Worm (Caenorhabditis elegans) whole organism, midembryonic: ENCODE measurements around the gene F35D11.1.

Source experiments
- cog-1 ChIP-seq: sonication (generic microtip); optimal IDR thresholded peaks from 2 replicates; lab custom pipeline; 2016; ENCODE audit warnings: missing genetic modification characterization, missing compliant biosample characterization
- flt-1 ChIP-seq: fragments of 200-800 bp; sonication (Bioruptor generic); IDR thresholded peaks from 2 replicates; pipeline ENCODE4 v1.3.6; 2022; ENCODE audit warnings: missing genetic modification characterization, missing compliant biosample characterization
- ref-1 ChIP-seq: fragments of 200-800 bp; sonication (Bioruptor generic); conservative IDR thresholded peaks from 2 replicates; pipeline ENCODE4 v1.3.6; 2022; ENCODE audit warnings: missing genetic modification reagents, missing genetic modification characterization, missing compliant biosample characterization
- tab-1 ChIP-seq: fragments of 200-800 bp; sonication (Bioruptor generic); IDR thresholded peaks from 2 replicates; pipeline ENCODE4 v1.3.6; 2022; ENCODE audit warnings: missing genetic modification characterization, missing compliant biosample characterization
- ztf-23 ChIP-seq: fragments of 200-800 bp; sonication (Bioruptor generic); IDR thresholded peaks from 2 replicates; pipeline ENCODE4 v1.3.6; 2022; ENCODE audit warnings: missing genetic modification reagents, missing genetic modification characterization, missing compliant biosample characterization

DNA sequence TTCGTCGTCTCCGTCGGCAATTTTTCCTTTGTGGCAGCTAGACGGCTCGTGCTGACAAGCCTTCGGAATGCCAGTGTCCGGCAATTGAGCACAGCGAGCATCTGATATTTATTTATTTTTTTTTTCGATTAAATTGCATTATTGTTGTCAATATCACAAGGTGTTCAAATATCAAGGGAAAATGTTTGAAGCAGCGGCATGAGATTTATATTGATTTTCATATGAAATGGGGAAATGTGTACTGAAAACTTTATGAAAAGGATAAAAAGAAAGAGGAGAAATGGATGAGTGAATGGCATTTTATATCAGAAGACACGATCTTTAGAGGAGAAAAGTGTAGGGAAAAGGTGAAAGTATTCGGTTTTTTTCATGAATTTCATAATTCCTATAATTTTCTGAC lies 24.2 kb upstream of the F35D11.1 start, which contains the start of gene coa-3:
- no peak for TF ChIP-seq flt-1 (GFP tag; lab: Robert Waterston, UW)
- no peak for TF ChIP-seq ztf-23
- TF ChIP-seq cog-1 (tag; lab: Kevin White, UChicago) = no peak
- no peak for TF ChIP-seq ref-1 (GFP tag; lab: Robert Waterston, UW)
- TF ChIP-seq tab-1 (GFP tag; lab: Robert Waterston, UW) = no peak
